Worm (Caenorhabditis elegans) whole organism, young adult: Measurements from ENCODE around the gene slc-25A26.
A peak's percentile ranks its signal among the peaks of the same experiment; 100 is the strongest.

ENCODE experiments used
- B0261.1 ChIP-seq: sonication (generic microtip); optimal IDR thresholded peaks from 2 replicates; lab custom pipeline; 2016; ENCODE audit warnings: mild to moderate bottlenecking, missing genetic modification characterization, moderate library complexity, missing compliant biosample characterization
- F49E8.2 ChIP-seq: sonication (generic microtip); optimal IDR thresholded peaks from 3 replicates; lab custom pipeline; 2017; ENCODE audit warnings: missing genetic modification characterization, mild to moderate bottlenecking, missing compliant biosample characterization, antibody characterized with exemption, moderate library complexity; ENCODE audit not compliant: insufficient read depth
- F55B11.4 ChIP-seq: sonication (generic microtip); optimal IDR thresholded peaks from 2 replicates; lab custom pipeline; 2016; ENCODE audit warnings: missing compliant biosample characterization, missing genetic modification characterization, borderline replicate concordance; ENCODE audit not compliant: insufficient read depth
- F57C9.4 ChIP-seq: sonication (generic microtip); optimal IDR thresholded peaks from 2 replicates; lab custom pipeline; 2017; ENCODE audit warnings: mild to moderate bottlenecking, missing genetic modification characterization, missing compliant biosample characterization
- Y53F4B.3 ChIP-seq: fragments of 200-800 bp; sonication (Bioruptor generic); IDR thresholded peaks from 2 replicates; pipeline ENCODE4 v1.3.6; 2022; ENCODE audit warnings: missing genetic modification reagents, missing genetic modification characterization, missing compliant biosample characterization
- Y53G8AR.9 ChIP-seq: fragments of 200-800 bp; sonication (Bioruptor generic); conservative IDR thresholded peaks from 2 replicates; pipeline ENCODE4 v1.3.6; 2022; ENCODE audit warnings: missing genetic modification reagents, missing genetic modification characterization, missing compliant biosample characterization
- attf-5 ChIP-seq: fragments of 200-800 bp; sonication (Bioruptor generic); optimal IDR thresholded peaks from 2 replicates; lab custom pipeline; 2018; ENCODE audit warnings: mild to moderate bottlenecking, missing genetic modification characterization, missing compliant biosample characterization
- bed-1 ChIP-seq: fragments of 200-800 bp; sonication (Bioruptor generic); IDR thresholded peaks from 2 replicates; pipeline ENCODE4 v1.3.6; 2022; ENCODE audit warnings: missing genetic modification reagents, missing genetic modification characterization, missing compliant biosample characterization
- ccch-3 ChIP-seq: fragments of 200-800 bp; sonication (Bioruptor generic); optimal IDR thresholded peaks from 2 replicates; lab custom pipeline; 2018; ENCODE audit warnings: mild to moderate bottlenecking, missing genetic modification characterization, missing compliant biosample characterization
- cebp-1 ChIP-seq, 2 experiments: fragments of 200-800 bp in 1 of 2; sonication (Bioruptor generic) in 1 of 2; sonication (generic microtip) in 1 of 2; IDR thresholded peaks in 1 of 2; optimal IDR thresholded peaks in 1 of 2; 2 replicates each; pipeline versions ENCODE4 v1.3.6 to Lab custom; 2017 to 2022; ENCODE audit warnings: missing compliant biosample characterization in 2 of 2, missing genetic modification characterization in 2 of 2, mild to moderate bottlenecking in 1 of 2, missing genetic modification reagents in 1 of 2, moderate library complexity in 1 of 2
- cebp-2 ChIP-seq: fragments of 200-800 bp; sonication (Bioruptor generic); IDR thresholded peaks from 2 replicates; pipeline ENCODE4 v1.3.6; 2022; ENCODE audit warnings: missing genetic modification characterization, missing compliant biosample characterization
- efl-1 ChIP-seq: fragments of 150-350 bp; optimal IDR thresholded peaks from 2 replicates; lab custom pipeline; 2014; ENCODE audit warnings: missing biosample characterization, missing genetic modification reagents, missing genetic modification characterization
- egrh-3 ChIP-seq: fragments of 200-800 bp; sonication (Bioruptor generic); IDR thresholded peaks from 2 replicates; pipeline ENCODE4 v1.3.6; 2022; ENCODE audit warnings: missing genetic modification reagents, missing genetic modification characterization, missing compliant biosample characterization
- ekl-4 ChIP-seq: fragments of 200-800 bp; sonication (Bioruptor generic); IDR thresholded peaks from 2 replicates; pipeline ENCODE4 v1.3.6; 2022; ENCODE audit warnings: missing genetic modification reagents, missing genetic modification characterization, missing compliant biosample characterization
- fkh-3 ChIP-seq: sonication (generic microtip); optimal IDR thresholded peaks from 2 replicates; lab custom pipeline; 2016; ENCODE audit warnings: mild to moderate bottlenecking, missing genetic modification characterization, missing compliant biosample characterization
- gei-17 ChIP-seq: fragments of 200-800 bp; sonication (Bioruptor generic); optimal IDR thresholded peaks from 2 replicates; lab custom pipeline; 2018; ENCODE audit warnings: mild to moderate bottlenecking, missing genetic modification characterization, missing compliant biosample characterization
- hmg-1.2 ChIP-seq: fragments of 200-800 bp; sonication (Bioruptor generic); IDR thresholded peaks from 2 replicates; pipeline ENCODE4 v1.3.6; 2022; ENCODE audit warnings: missing genetic modification reagents, missing genetic modification characterization, missing compliant biosample characterization
- hrde-1 ChIP-seq: sonication (generic microtip); optimal IDR thresholded peaks from 2 replicates; lab custom pipeline; 2016; ENCODE audit warnings: missing genetic modification characterization, mild to moderate bottlenecking, missing compliant biosample characterization, moderate library complexity, missing genotype, missing genetic modification reagents, borderline replicate concordance
- let-607 ChIP-seq, 2 experiments: fragments of 200-800 bp in 1 of 2; sonication (Bioruptor generic) in 1 of 2; sonication (generic microtip) in 1 of 2; optimal IDR thresholded peaks; 2 replicates each; lab custom pipeline; 2016 to 2018; ENCODE audit warnings: mild to moderate bottlenecking in 2 of 2, missing compliant biosample characterization in 2 of 2, missing genetic modification characterization in 2 of 2, moderate library complexity in 2 of 2, missing genotype in 1 of 2
- lin-26 ChIP-seq: fragments of 200-800 bp; sonication (Bioruptor generic); IDR thresholded peaks from 2 replicates; pipeline ENCODE4 v1.3.6; 2022; ENCODE audit warnings: missing genetic modification reagents, missing genetic modification characterization, missing compliant biosample characterization
- lin-40 ChIP-seq: sonication (generic microtip); optimal IDR thresholded peaks from 2 replicates; lab custom pipeline; 2016; ENCODE audit warnings: missing genetic modification characterization, mild to moderate bottlenecking, missing compliant biosample characterization, missing genotype, missing genetic modification reagents
- nhr-179 ChIP-seq: sonication (generic microtip); optimal IDR thresholded peaks from 2 replicates; lab custom pipeline; 2016; ENCODE audit warnings: mild to moderate bottlenecking, missing genetic modification characterization, missing compliant biosample characterization
- nhr-27 ChIP-seq: fragments of 200-800 bp; sonication (Bioruptor generic); optimal IDR thresholded peaks from 2 replicates; lab custom pipeline; 2018; ENCODE audit warnings: mild to moderate bottlenecking, missing genetic modification characterization, moderate library complexity, missing compliant biosample characterization
- nhr-80 ChIP-seq: sonication (generic microtip); optimal IDR thresholded peaks from 2 replicates; lab custom pipeline; 2016; ENCODE audit warnings: missing genetic modification characterization, missing compliant biosample characterization
- pha-4 ChIP-seq: fragments of 150-350 bp; sonication (generic microtip); optimal IDR thresholded peaks from 2 replicates; lab custom pipeline; 2014; ENCODE audit warnings: missing biosample characterization, missing genetic modification reagents, missing genetic modification characterization
- rec-8 ChIP-seq, 2 experiments: sonication (generic microtip); optimal IDR thresholded peaks; 2 replicates each; lab custom pipeline; 2016; ENCODE audit warnings: mild to moderate bottlenecking in 2 of 2, missing genetic modification characterization in 2 of 2, missing genetic modification reagents in 2 of 2, missing genotype in 2 of 2, missing biosample characterization in 1 of 2, missing compliant biosample characterization in 1 of 2, moderate library complexity in 1 of 2
- sdz-38 ChIP-seq: sonication (generic microtip); optimal IDR thresholded peaks from 2 replicates; lab custom pipeline; 2016; ENCODE audit warnings: missing genotype, missing genetic modification characterization, missing compliant biosample characterization
- zim-3 ChIP-seq: sonication (generic microtip); optimal IDR thresholded peaks from 2 replicates; lab custom pipeline; 2017; ENCODE audit warnings: mild to moderate bottlenecking, missing genetic modification characterization, moderate library complexity, missing compliant biosample characterization
- ztf-22 ChIP-seq: fragments of 200-800 bp; sonication (Bioruptor generic); optimal IDR thresholded peaks from 2 replicates; lab custom pipeline; 2018; ENCODE audit warnings: mild to moderate bottlenecking, missing genetic modification characterization, moderate library complexity, missing compliant biosample characterization

Gene slc-25A26

ce11 chrIV:8949078-8950039 lies 19.1 kb downstream of the slc-25A26 start (continued):
- no peak for TF ChIP-seq pha-4
- 0 out of 2 replicates have a peak, but pooled peaks have one; percentile 65 for TF ChIP-seq Y53G8AR.9 (GFP tag; lab: Robert Waterston, UW)
- TF ChIP-seq B0261.1 (tag; lab: Kevin White, UChicago): no peak
- TF ChIP-seq hmg-1.2 (GFP tag; lab: Robert Waterston, UW): peak; percentile 56
- TF ChIP-seq Y53F4B.3: no peak
- TF ChIP-seq F55B11.4: no peak
- TF ChIP-seq ekl-4 (GFP tag; lab: Robert Waterston, UW): peak; percentile 42; the same call in 1 of the 2 replicates
- TF ChIP-seq nhr-27: no peak
- peak; percentile 62 for TF ChIP-seq attf-5 (GFP tag; lab: Kevin White, UChicago)
- peak; percentile 43 for TF ChIP-seq ztf-22 (GFP tag; lab: Kevin White, UChicago)
- peak; percentile 66 for TF ChIP-seq nhr-80 (tag; lab: Kevin White, UChicago)

ce11 chrIV:8951953-8952567 lies 21.8 kb downstream of the slc-25A26 start:
- TF ChIP-seq cebp-2 (GFP tag; lab: Robert Waterston, UW) (no peak), hrde-1 (no peak), fkh-3 (tag; lab: Kevin White, UChicago) (no peak), cebp-1 (GFP tag; IDR thresholded peaks at IDR 0.05; lab: Robert Waterston, UW) (no peak), cebp-1 (tag; optimal IDR thresholded peaks at IDR 0.05; lab: Kevin White, UChicago) (peak; percentile 8), bed-1 (no peak), let-607 (tag; optimal IDR thresholded peaks at IDR 0.05; lab: Kevin White, UChicago) (peak; percentile 63 to 85), nhr-80 (tag; lab: Kevin White, UChicago) (peak; percentile 66), ztf-22 (GFP tag; lab: Kevin White, UChicago) (no peak)

- TF ChIP-seq lin-26 (GFP tag; lab: Robert Waterston, UW) (no peak), F57C9.4 (tag; lab: Kevin White, UChicago) (no peak), efl-1 (GFP tag; lab: Kevin White, UChicago) (no peak), gei-17 (GFP tag; lab: Kevin White, UChicago) (no peak), lin-40 (tag; lab: Kevin White, UChicago) (peak; percentile 14), cebp-2 (GFP tag; lab: Robert Waterston, UW) (no peak), cebp-1 (GFP tag; IDR thresholded peaks at IDR 0.05; lab: Robert Waterston, UW) (no peak), cebp-1 (tag; optimal IDR thresholded peaks at IDR 0.05; lab: Kevin White, UChicago) (peak; percentile 74), nhr-80 (tag; lab: Kevin White, UChicago) (no peak)
Observed at ce11 chrIV:8954126-8954525, 23.9 kb downstream of the slc-25A26 start.

ce11 chrIV:8956189-8956588 lies 25.9 kb downstream of the slc-25A26 start, which contains the start of gene tpra-1:
Gene tpra-1 (plus strand): TSS chrIV:8956489.
- TF ChIP-seq sdz-38 (no peak), ccch-3 (GFP tag; lab: Kevin White, UChicago) (no peak), egrh-3 (GFP tag; lab: Robert Waterston, UW) (no peak), F49E8.2 (tag; lab: Kevin White, UChicago) (no peak), zim-3 (no peak), nhr-179 (tag; lab: Kevin White, UChicago) (no peak), rec-8 (tag; optimal IDR thresholded peaks at IDR 0.05; lab: Kevin White, UChicago) (no peak), gei-17 (GFP tag; lab: Kevin White, UChicago) (no peak)
